Worm (Caenorhabditis elegans) whole organism, young adult: ENCODE data around the gene acd-3.
A peak's percentile ranks its signal among the peaks of the same experiment; 100 is the strongest.

Source experiments
- B0336.3 ChIP-seq: fragments of 200-800 bp; sonication (Bioruptor generic); IDR thresholded peaks from 2 replicates; pipeline ENCODE4 v1.3.6; 2022; ENCODE audit warnings: missing genetic modification characterization, missing compliant biosample characterization
- C17E4.6 ChIP-seq: fragments of 200-800 bp; sonication (Bioruptor generic); IDR thresholded peaks from 2 replicates; pipeline ENCODE4 v1.3.6; 2022; ENCODE audit warnings: missing genetic modification reagents, missing genetic modification characterization, missing compliant biosample characterization
- D2030.7 ChIP-seq: fragments of 200-800 bp; sonication (Bioruptor generic); IDR thresholded peaks from 2 replicates; pipeline ENCODE4 v1.3.6; 2022; ENCODE audit warnings: missing genetic modification reagents, missing genetic modification characterization, missing compliant biosample characterization
- F39B2.1 ChIP-seq: fragments of 200-800 bp; sonication (Bioruptor generic); IDR thresholded peaks from 2 replicates; pipeline ENCODE4 v1.3.6; 2022; ENCODE audit warnings: missing genetic modification reagents, missing genetic modification characterization, missing compliant biosample characterization
- F57C9.4 ChIP-seq: sonication (generic microtip); optimal IDR thresholded peaks from 2 replicates; lab custom pipeline; 2017; ENCODE audit warnings: mild to moderate bottlenecking, missing genetic modification characterization, missing compliant biosample characterization
- T26A5.8 ChIP-seq: sonication (generic microtip); optimal IDR thresholded peaks from 2 replicates; lab custom pipeline; 2016; ENCODE audit warnings: missing genetic modification characterization, missing compliant biosample characterization
- Y53G8AR.9 ChIP-seq: fragments of 200-800 bp; sonication (Bioruptor generic); conservative IDR thresholded peaks from 2 replicates; pipeline ENCODE4 v1.3.6; 2022; ENCODE audit warnings: missing genetic modification reagents, missing genetic modification characterization, missing compliant biosample characterization
- Y56A3A.18 ChIP-seq: fragments of 200-800 bp; sonication (Bioruptor generic); IDR thresholded peaks from 2 replicates; pipeline ENCODE4 v1.3.6; 2022; ENCODE audit warnings: missing genetic modification reagents, missing genetic modification characterization, missing compliant biosample characterization
- Y67H2A.10 ChIP-seq: fragments of 200-800 bp; sonication (Bioruptor generic); conservative IDR thresholded peaks from 2 replicates; pipeline ENCODE4 v1.3.6; 2022; ENCODE audit warnings: missing genetic modification reagents, missing genetic modification characterization, missing compliant biosample characterization
- ama-1 ChIP-seq, 3 experiments: fragments of 150-350 bp in 1 of 3; sonication (generic microtip) in 2 of 3; optimal IDR thresholded peaks; 2 replicates each; lab custom pipeline; 2014 to 2018; ENCODE audit warnings: missing biosample characterization in 2 of 3, missing genetic modification characterization in 2 of 3, missing genetic modification reagents in 2 of 3
- aptf-2 ChIP-seq: fragments of 200-800 bp; sonication (Bioruptor generic); conservative IDR thresholded peaks from 2 replicates; pipeline ENCODE4 v1.3.6; 2022; ENCODE audit warnings: missing genetic modification reagents, missing genetic modification characterization, missing compliant biosample characterization
- athp-1 ChIP-seq: sonication (generic microtip); optimal IDR thresholded peaks from 2 replicates; lab custom pipeline; 2017; ENCODE audit warnings: mild to moderate bottlenecking, missing genetic modification characterization, missing compliant biosample characterization
- attf-3 ChIP-seq: fragments of 200-800 bp; sonication (Bioruptor generic); conservative IDR thresholded peaks from 2 replicates; pipeline ENCODE4 v1.3.6; 2022; ENCODE audit warnings: missing genetic modification reagents, missing genetic modification characterization, missing compliant biosample characterization
- attf-5 ChIP-seq: fragments of 200-800 bp; sonication (Bioruptor generic); optimal IDR thresholded peaks from 2 replicates; lab custom pipeline; 2018; ENCODE audit warnings: mild to moderate bottlenecking, missing genetic modification characterization, missing compliant biosample characterization
- attf-6 ChIP-seq: fragments of 200-800 bp; sonication (Bioruptor generic); IDR thresholded peaks from 2 replicates; pipeline ENCODE4 v1.3.6; 2022; ENCODE audit warnings: missing genetic modification reagents, missing genetic modification characterization, missing compliant biosample characterization
- bed-1 ChIP-seq: fragments of 200-800 bp; sonication (Bioruptor generic); IDR thresholded peaks from 2 replicates; pipeline ENCODE4 v1.3.6; 2022; ENCODE audit warnings: missing genetic modification reagents, missing genetic modification characterization, missing compliant biosample characterization
- bed-2 ChIP-seq: fragments of 200-800 bp; sonication (Bioruptor generic); IDR thresholded peaks from 2 replicates; pipeline ENCODE4 v1.3.6; 2022; ENCODE audit warnings: missing genetic modification reagents, missing genetic modification characterization, missing compliant biosample characterization
- ceh-79 ChIP-seq: sonication (generic microtip); optimal IDR thresholded peaks from 2 replicates; lab custom pipeline; 2017; ENCODE audit warnings: mild to moderate bottlenecking, missing genetic modification characterization, missing compliant biosample characterization
- dpl-1 ChIP-seq: fragments of 150-350 bp; optimal IDR thresholded peaks from 2 replicates; lab custom pipeline; 2014; ENCODE audit warnings: missing biosample characterization, missing genetic modification reagents, missing genetic modification characterization
- egl-18 ChIP-seq: fragments of 200-800 bp; sonication (Bioruptor generic); IDR thresholded peaks from 2 replicates; pipeline ENCODE4 v1.3.6; 2022; ENCODE audit warnings: missing genetic modification reagents, missing genetic modification characterization, missing compliant biosample characterization
- ekl-4 ChIP-seq: fragments of 200-800 bp; sonication (Bioruptor generic); IDR thresholded peaks from 2 replicates; pipeline ENCODE4 v1.3.6; 2022; ENCODE audit warnings: missing genetic modification reagents, missing genetic modification characterization, missing compliant biosample characterization
- gei-17 ChIP-seq: fragments of 200-800 bp; sonication (Bioruptor generic); optimal IDR thresholded peaks from 2 replicates; lab custom pipeline; 2018; ENCODE audit warnings: mild to moderate bottlenecking, missing genetic modification characterization, missing compliant biosample characterization
- him-1 ChIP-seq: sonication (generic microtip); optimal IDR thresholded peaks from 2 replicates; lab custom pipeline; 2016; ENCODE audit warnings: missing genotype, missing genetic modification reagents, missing genetic modification characterization, missing compliant biosample characterization
- hlh-12 ChIP-seq: sonication (generic microtip); optimal IDR thresholded peaks from 2 replicates; lab custom pipeline; 2016; ENCODE audit warnings: missing genetic modification characterization, missing compliant biosample characterization
- hmg-1.2 ChIP-seq: fragments of 200-800 bp; sonication (Bioruptor generic); IDR thresholded peaks from 2 replicates; pipeline ENCODE4 v1.3.6; 2022; ENCODE audit warnings: missing genetic modification reagents, missing genetic modification characterization, missing compliant biosample characterization
- hmg-20 ChIP-seq: fragments of 200-800 bp; sonication (Bioruptor generic); IDR thresholded peaks from 2 replicates; pipeline ENCODE4 v1.3.6; 2022; ENCODE audit warnings: missing genetic modification reagents, missing genetic modification characterization, missing compliant biosample characterization
- lag-1 ChIP-seq: fragments of 200-800 bp; sonication (Bioruptor generic); IDR thresholded peaks from 2 replicates; pipeline ENCODE4 v1.3.6; 2022; ENCODE audit warnings: missing genetic modification reagents, missing genetic modification characterization, missing compliant biosample characterization
- lsl-1 ChIP-seq: fragments of 200-800 bp; sonication (Bioruptor generic); optimal IDR thresholded peaks from 2 replicates; lab custom pipeline; 2018; ENCODE audit warnings: mild to moderate bottlenecking, missing genetic modification characterization, moderate library complexity, missing compliant biosample characterization
- lsy-27 ChIP-seq: sonication (generic microtip); optimal IDR thresholded peaks from 2 replicates; lab custom pipeline; 2017; ENCODE audit warnings: missing genetic modification characterization, mild to moderate bottlenecking, missing compliant biosample characterization, antibody characterized with exemption, missing genotype, borderline replicate concordance; ENCODE audit not compliant: insufficient read depth
- madf-10 ChIP-seq: sonication (generic microtip); optimal IDR thresholded peaks from 2 replicates; lab custom pipeline; 2016; ENCODE audit warnings: mild to moderate bottlenecking, missing genetic modification characterization, missing compliant biosample characterization
- madf-6 ChIP-seq: fragments of 200-800 bp; sonication (Bioruptor generic); IDR thresholded peaks from 2 replicates; pipeline ENCODE4 v1.3.6; 2022; ENCODE audit warnings: missing genetic modification reagents, missing genetic modification characterization, missing compliant biosample characterization
- madf-8 ChIP-seq: fragments of 200-800 bp; sonication (Bioruptor generic); conservative IDR thresholded peaks from 2 replicates; pipeline ENCODE4 v1.3.6; 2022; ENCODE audit warnings: missing genetic modification reagents, missing genetic modification characterization, missing compliant biosample characterization
- mcd-1 ChIP-seq: fragments of 200-800 bp; sonication (Bioruptor generic); IDR thresholded peaks from 2 replicates; pipeline ENCODE4 v1.3.6; 2022; ENCODE audit warnings: missing genetic modification reagents, missing genetic modification characterization, missing compliant biosample characterization
- mel-28 ChIP-seq: sonication (generic microtip); optimal IDR thresholded peaks from 2 replicates; lab custom pipeline; 2016; ENCODE audit warnings: borderline replicate concordance, mild to moderate bottlenecking, missing genetic modification characterization, missing compliant biosample characterization
- nfya-2 ChIP-seq: fragments of 200-800 bp; sonication (Bioruptor generic); IDR thresholded peaks from 2 replicates; pipeline ENCODE4 v1.3.6; 2022; ENCODE audit warnings: missing genetic modification reagents, missing genetic modification characterization, missing compliant biosample characterization
- nfyb-1 ChIP-seq: fragments of 200-800 bp; sonication (Bioruptor generic); IDR thresholded peaks from 2 replicates; pipeline ENCODE4 v1.3.6; 2022; ENCODE audit warnings: missing genetic modification reagents, missing genetic modification characterization, missing compliant biosample characterization
- nhr-27 ChIP-seq: fragments of 200-800 bp; sonication (Bioruptor generic); optimal IDR thresholded peaks from 2 replicates; lab custom pipeline; 2018; ENCODE audit warnings: mild to moderate bottlenecking, missing genetic modification characterization, moderate library complexity, missing compliant biosample characterization
- rec-8 ChIP-seq, 2 experiments: sonication (generic microtip); optimal IDR thresholded peaks; 2 replicates each; lab custom pipeline; 2016; ENCODE audit warnings: mild to moderate bottlenecking in 2 of 2, missing genetic modification characterization in 2 of 2, missing genetic modification reagents in 2 of 2, missing genotype in 2 of 2, missing biosample characterization in 1 of 2, missing compliant biosample characterization in 1 of 2, moderate library complexity in 1 of 2
- repo-1 ChIP-seq: sonication (generic microtip); optimal IDR thresholded peaks from 2 replicates; lab custom pipeline; 2017; ENCODE audit warnings: mild to moderate bottlenecking, missing genetic modification characterization, missing compliant biosample characterization
- snpc-1.1 ChIP-seq: sonication (generic microtip); optimal IDR thresholded peaks from 2 replicates; lab custom pipeline; 2017; ENCODE audit warnings: missing genetic modification characterization, mild to moderate bottlenecking, missing compliant biosample characterization, antibody characterized with exemption, moderate library complexity, missing genotype, missing genetic modification reagents; ENCODE audit not compliant: insufficient read depth
- snpc-1.3 ChIP-seq: sonication (generic microtip); optimal IDR thresholded peaks from 2 replicates; lab custom pipeline; 2017; ENCODE audit warnings: missing genetic modification characterization, mild to moderate bottlenecking, missing compliant biosample characterization, antibody characterized with exemption, moderate library complexity, missing genotype, missing genetic modification reagents; ENCODE audit not compliant: insufficient read depth
- snpc-3.4 ChIP-seq: sonication (generic microtip); optimal IDR thresholded peaks from 2 replicates; lab custom pipeline; 2017; ENCODE audit warnings: missing genetic modification characterization, mild to moderate bottlenecking, missing compliant biosample characterization, antibody characterized with exemption, moderate library complexity, missing genotype, missing genetic modification reagents
- somi-1 ChIP-seq: fragments of 200-800 bp; sonication (Bioruptor generic); optimal IDR thresholded peaks from 2 replicates; lab custom pipeline; 2018; ENCODE audit warnings: mild to moderate bottlenecking, missing genetic modification characterization, missing compliant biosample characterization
- zfh-2 ChIP-seq: fragments of 200-800 bp; sonication (Bioruptor generic); conservative IDR thresholded peaks from 2 replicates; pipeline ENCODE4 v1.3.6; 2022; ENCODE audit warnings: missing genetic modification reagents, missing genetic modification characterization, missing compliant biosample characterization
- ztf-22 ChIP-seq: fragments of 200-800 bp; sonication (Bioruptor generic); optimal IDR thresholded peaks from 2 replicates; lab custom pipeline; 2018; ENCODE audit warnings: mild to moderate bottlenecking, missing genetic modification characterization, moderate library complexity, missing compliant biosample characterization
- ztf-25 ChIP-seq: fragments of 200-800 bp; sonication (Bioruptor generic); IDR thresholded peaks from 2 replicates; pipeline ENCODE4 v1.3.6; 2022; ENCODE audit warnings: missing genetic modification reagents, missing genetic modification characterization, missing compliant biosample characterization
- ztf-28 ChIP-seq: fragments of 200-800 bp; sonication (Bioruptor generic); IDR thresholded peaks from 2 replicates; pipeline ENCODE4 v1.3.6; 2022; ENCODE audit warnings: missing genetic modification reagents, missing genetic modification characterization, missing compliant biosample characterization

acd-3 gene

ce11 chrX:14806936-14807335, 42.1 kb upstream of the acd-3 start, which contains the start of gene F42D1.4:
TSS of gene F42D1.4 (plus strand) at chrX:14807236.
- TF ChIP-seq madf-6 (GFP tag; lab: Robert Waterston, UW), result no peak
- no peak for TF ChIP-seq T26A5.8 (tag; lab: Kevin White, UChicago)
- TF ChIP-seq Y56A3A.18 (GFP tag; lab: Robert Waterston, UW), result no peak
- no peak for TF ChIP-seq nfya-2
- no peak for TF ChIP-seq snpc-3.4 (tag; lab: Kevin White, UChicago)
- no peak for TF ChIP-seq hlh-12 (tag; lab: Kevin White, UChicago)
- no peak for TF ChIP-seq attf-6 (GFP tag; lab: Robert Waterston, UW)

ce11 chrX:14808796-14809195, 40.3 kb upstream of the acd-3 start:
- TF ChIP-seq ekl-4 (GFP tag; lab: Robert Waterston, UW) (no peak), dpl-1 (GFP tag; lab: Kevin White, UChicago) (no peak), ceh-79 (tag; lab: Kevin White, UChicago) (no peak), lsy-27 (tag; lab: Kevin White, UChicago) (no peak), gei-17 (GFP tag; lab: Kevin White, UChicago) (no peak), nfyb-1 (0 out of 2 replicates have a peak, but pooled peaks have one; percentile 47), snpc-1.3 (tag; lab: Kevin White, UChicago) (no peak), athp-1 (tag; lab: Kevin White, UChicago) (no peak), ztf-22 (GFP tag; lab: Kevin White, UChicago) (no peak), snpc-1.1 (tag; lab: Kevin White, UChicago) (no peak), ztf-25 (GFP tag; lab: Robert Waterston, UW) (no peak), hmg-20 (GFP tag; lab: Robert Waterston, UW) (no peak), Y53G8AR.9 (GFP tag; lab: Robert Waterston, UW) (peak; percentile 49; the same call in 1 of the 2 replicates), mcd-1 (no peak), ztf-28 (no peak), C17E4.6 (GFP tag; lab: Robert Waterston, UW) (no peak), somi-1 (no peak), ama-1 (optimal IDR thresholded peaks at IDR 0.05; lab: Kevin White, UChicago) (peak; percentile 58), ama-1 (GFP tag; optimal IDR thresholded peaks at IDR 0.05; lab: Kevin White, UChicago) (no peak), lag-1 (no peak), bed-2 (no peak), hmg-1.2 (GFP tag; lab: Robert Waterston, UW) (no peak), mel-28 (no peak), him-1 (tag; lab: Kevin White, UChicago) (no peak), madf-8 (GFP tag; lab: Robert Waterston, UW) (no peak), bed-1 (GFP tag; lab: Robert Waterston, UW) (no peak), attf-3 (GFP tag; lab: Robert Waterston, UW) (no peak), F57C9.4 (tag; lab: Kevin White, UChicago) (no peak), nhr-27 (tag; lab: Kevin White, UChicago) (peak; percentile 23), B0336.3 (GFP tag; lab: Robert Waterston, UW) (0 out of 2 replicates have a peak, but pooled peaks have one; percentile 43), egl-18 (GFP tag; lab: Robert Waterston, UW) (no peak), aptf-2 (no peak), zfh-2 (GFP tag; lab: Robert Waterston, UW) (no peak), attf-5 (no peak), Y67H2A.10 (no peak), lsl-1 (GFP tag; lab: Kevin White, UChicago) (no peak), D2030.7 (GFP tag; lab: Robert Waterston, UW) (no peak), F39B2.1 (GFP tag; lab: Robert Waterston, UW) (no peak), repo-1 (tag; lab: Kevin White, UChicago) (peak; percentile 59), rec-8 (tag; optimal IDR thresholded peaks at IDR 0.05; lab: Kevin White, UChicago) (no peak), madf-10 (tag; lab: Kevin White, UChicago) (no peak)
